Fruit fly (Drosophila melanogaster) whole organism, prepupa: Measurements from ENCODE around the gene f.
A peak's percentile ranks its signal among the peaks of the same experiment; 100 is the strongest.

ENCODE experiments used
- Blimp-1 ChIP-seq: fragments of 200-800 bp; sonication (Bioruptor generic); optimal IDR thresholded peaks from 3 replicates; lab custom pipeline; 2017; ENCODE audit warnings: missing biosample characterization, missing genetic modification characterization, mild to moderate bottlenecking, moderate library complexity, missing genetic modification reagents
- CG10631 ChIP-seq: fragments of 200-800 bp; sonication (Bioruptor generic); optimal IDR thresholded peaks from 2 replicates; lab custom pipeline; 2016; ENCODE audit warnings: missing biosample characterization, missing genetic modification characterization
- CG10669 ChIP-seq: fragments of 200-800 bp; sonication (Bioruptor generic); optimal IDR thresholded peaks from 3 replicates; lab custom pipeline; 2018; ENCODE audit warnings: missing biosample characterization, mild to moderate bottlenecking, missing genetic modification characterization, moderate library complexity
- CG11294 ChIP-seq: fragments of 200-800 bp; sonication (Bioruptor generic); IDR thresholded peaks from 2 replicates; pipeline ENCODE4 v1.3.6; 2022; ENCODE audit warnings: missing biosample characterization, missing genetic modification characterization
- CG11762 ChIP-seq: fragments of 200-800 bp; sonication (Bioruptor generic); optimal IDR thresholded peaks from 3 replicates; lab custom pipeline; 2016; ENCODE audit warnings: missing biosample characterization, missing genetic modification characterization; ENCODE audit not compliant: insufficient read depth
- CG11902 ChIP-seq: fragments of 200-800 bp; sonication (Bioruptor generic); optimal IDR thresholded peaks from 3 replicates; lab custom pipeline; 2016; ENCODE audit warnings: missing biosample characterization, missing genetic modification characterization
- CG15336 ChIP-seq: fragments of 200-800 bp; sonication (Bioruptor generic); IDR thresholded peaks from 2 replicates; pipeline ENCODE4 v1.3.6; 2022; ENCODE audit warnings: missing biosample characterization, missing genetic modification characterization
- CG3032 ChIP-seq: fragments of 200-800 bp; optimal IDR thresholded peaks from 2 replicates; lab custom pipeline; 2019; ENCODE audit warnings: missing biosample characterization, mild to moderate bottlenecking, missing genetic modification characterization, moderate library complexity
- CG31627 ChIP-seq: fragments of 200-800 bp; sonication (Bioruptor generic); optimal IDR thresholded peaks from 3 replicates; lab custom pipeline; 2016; ENCODE audit warnings: missing biosample characterization, missing genetic modification characterization
- CG34406 ChIP-seq: fragments of 200-800 bp; sonication (Bioruptor generic); optimal IDR thresholded peaks from 3 replicates; lab custom pipeline; 2016; ENCODE audit warnings: missing biosample characterization, missing genetic modification characterization
- CG3919 ChIP-seq: fragments of 200-800 bp; sonication (Bioruptor generic); optimal IDR thresholded peaks from 3 replicates; lab custom pipeline; 2016; ENCODE audit warnings: missing biosample characterization, missing genetic modification characterization
- CG4318 ChIP-seq: fragments of 200-800 bp; sonication (Bioruptor generic); optimal IDR thresholded peaks from 3 replicates; lab custom pipeline; 2017; ENCODE audit warnings: missing biosample characterization, mild to moderate bottlenecking, missing genetic modification characterization
- CG6163 ChIP-seq: fragments of 200-800 bp; sonication (Bioruptor generic); IDR thresholded peaks from 3 replicates; pipeline ENCODE4 v1.3.6; 2022; ENCODE audit warnings: missing biosample characterization, missing genetic modification characterization
- CG6792 ChIP-seq: fragments of 200-800 bp; sonication (Bioruptor generic); optimal IDR thresholded peaks from 3 replicates; lab custom pipeline; 2016; ENCODE audit warnings: missing biosample characterization, missing genetic modification characterization
- CG6808 ChIP-seq: fragments of 200-800 bp; sonication (Bioruptor generic); optimal IDR thresholded peaks from 3 replicates; lab custom pipeline; 2017; ENCODE audit warnings: missing biosample characterization, missing genetic modification characterization, mild to moderate bottlenecking, moderate library complexity, missing genetic modification reagents
- CG6854 ChIP-seq: fragments of 200-800 bp; sonication (Bioruptor generic); optimal IDR thresholded peaks from 2 replicates; lab custom pipeline; 2017; ENCODE audit warnings: missing biosample characterization, mild to moderate bottlenecking, missing genetic modification characterization
- CG8119 ChIP-seq: fragments of 200-800 bp; sonication (Bioruptor generic); IDR thresholded peaks from 3 replicates; pipeline ENCODE4 v1.3.6; 2022; ENCODE audit warnings: missing biosample characterization, missing genetic modification characterization
- CG8319 ChIP-seq: fragments of 200-800 bp; sonication (Bioruptor generic); optimal IDR thresholded peaks from 3 replicates; lab custom pipeline; 2016; ENCODE audit warnings: missing biosample characterization, missing genetic modification characterization
- Eip78C ChIP-seq: fragments of 200-800 bp; sonication (Bioruptor generic); peaks from one replicate; lab custom pipeline; 2016; ENCODE audit warnings: missing biosample characterization, missing genetic modification characterization
- Eip93F ChIP-seq: fragments of 200-800 bp; sonication (Bioruptor generic); optimal IDR thresholded peaks from 2 replicates; lab custom pipeline; 2016; ENCODE audit warnings: missing biosample characterization, mild to moderate bottlenecking, missing genetic modification characterization
- Ets21C ChIP-seq: fragments of 200-800 bp; sonication (Bioruptor generic); optimal IDR thresholded peaks from 3 replicates; lab custom pipeline; 2016; ENCODE audit warnings: missing biosample characterization, missing genetic modification characterization
- Ets96B ChIP-seq: fragments of 200-800 bp; optimal IDR thresholded peaks from 2 replicates; lab custom pipeline; 2019; ENCODE audit warnings: missing biosample characterization, mild to moderate bottlenecking, missing genetic modification characterization, moderate library complexity
- Hr38 ChIP-seq: sonication (Bioruptor generic); optimal IDR thresholded peaks from 2 replicates; lab custom pipeline; 2016; ENCODE audit warnings: missing biosample characterization, missing genetic modification characterization
- Hr4 ChIP-seq: fragments of 200-800 bp; sonication (Bioruptor generic); optimal IDR thresholded peaks from 3 replicates; lab custom pipeline; 2016; ENCODE audit warnings: missing biosample characterization, missing genetic modification characterization
- Met ChIP-seq: fragments of 200-800 bp; sonication (Bioruptor generic); optimal IDR thresholded peaks from 3 replicates; lab custom pipeline; 2016; ENCODE audit warnings: missing biosample characterization, missing genetic modification characterization
- Smox ChIP-seq: fragments of 200-800 bp; sonication (Bioruptor generic); optimal IDR thresholded peaks from 3 replicates; lab custom pipeline; 2016; ENCODE audit warnings: missing biosample characterization, missing genetic modification characterization
- Sox14 ChIP-seq: fragments of 200-800 bp; sonication (Bioruptor generic); optimal IDR thresholded peaks from 3 replicates; lab custom pipeline; 2016; ENCODE audit warnings: missing biosample characterization, missing genetic modification characterization
- Sox15 ChIP-seq: fragments of 200-800 bp; sonication (Bioruptor generic); optimal IDR thresholded peaks from 3 replicates; lab custom pipeline; 2016; ENCODE audit warnings: missing biosample characterization, missing genetic modification characterization
- achi ChIP-seq: fragments of 200-800 bp; sonication (Bioruptor generic); optimal IDR thresholded peaks from 3 replicates; lab custom pipeline; 2016; ENCODE audit warnings: missing biosample characterization, missing genetic modification characterization
- dsx ChIP-seq: fragments of 200-800 bp; optimal IDR thresholded peaks from 3 replicates; lab custom pipeline; 2019; ENCODE audit warnings: missing biosample characterization, mild to moderate bottlenecking, missing genetic modification characterization, moderate library complexity; ENCODE audit not compliant: poor library complexity, severe bottlenecking
- eg ChIP-seq: fragments of 200-800 bp; sonication (Bioruptor generic); IDR thresholded peaks from 3 replicates; pipeline ENCODE4 v1.3.6; 2022; ENCODE audit warnings: missing biosample characterization, missing genetic modification characterization
- fkh ChIP-seq: fragments of 200-800 bp; sonication (Bioruptor generic); optimal IDR thresholded peaks from 3 replicates; lab custom pipeline; 2017; ENCODE audit warnings: missing biosample characterization, mild to moderate bottlenecking, missing genetic modification characterization, moderate library complexity
- pdm3 ChIP-seq: fragments of 200-800 bp; sonication (Bioruptor generic); optimal IDR thresholded peaks from 3 replicates; lab custom pipeline; 2016; ENCODE audit warnings: missing biosample characterization, missing genetic modification characterization
- spab ChIP-seq: fragments of 200-800 bp; sonication (Bioruptor generic); optimal IDR thresholded peaks from 2 replicates; lab custom pipeline; 2017; ENCODE audit warnings: missing biosample characterization, mild to moderate bottlenecking, missing genetic modification characterization, missing genetic modification reagents
- ss ChIP-seq, 2 experiments: fragments of 200-800 bp; sonication (Bioruptor generic); optimal IDR thresholded peaks; 2 replicates in 1 of 2; 3 replicates in 1 of 2; lab custom pipeline; 2017 to 2018; ENCODE audit warnings: mild to moderate bottlenecking in 2 of 2, missing biosample characterization in 2 of 2, missing genetic modification characterization in 2 of 2, moderate library complexity in 1 of 2
- topi ChIP-seq: fragments of 200-800 bp; sonication (Bioruptor generic); optimal IDR thresholded peaks from 3 replicates; lab custom pipeline; 2016; ENCODE audit warnings: missing biosample characterization, missing genetic modification characterization
- vri ChIP-seq: fragments of 200-800 bp; sonication (Bioruptor generic); optimal IDR thresholded peaks from 3 replicates; lab custom pipeline; 2016; ENCODE audit warnings: missing biosample characterization, mild to moderate bottlenecking, missing genetic modification characterization

f gene

DNA sequence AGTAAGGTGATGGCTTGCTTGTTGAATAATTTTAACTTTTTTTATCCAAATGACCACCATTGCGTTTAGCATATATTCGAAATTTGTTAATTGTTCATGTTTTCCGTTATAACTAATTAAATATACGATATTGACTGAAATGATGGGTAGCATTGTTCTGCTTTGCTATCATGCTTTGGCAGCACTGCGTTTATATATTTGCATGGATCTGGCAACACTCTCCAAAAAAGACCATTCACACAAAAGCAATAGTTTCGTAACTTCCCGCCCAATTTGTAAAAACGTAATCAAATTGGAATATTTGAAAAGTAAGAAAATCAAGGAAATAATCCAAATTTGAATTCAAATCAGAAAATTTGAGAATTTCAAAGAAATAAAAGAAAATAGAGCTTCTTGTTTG is 72.8 kb downstream of the f start:
- TF ChIP-seq CG11762 (no peak), CG6808 (GFP tag; lab: Kevin White, UChicago) (peak; percentile 100), fkh (peak; percentile 19), topi (no peak), Eip78C (GFP tag; lab: Kevin White, UChicago) (peak; percentile 10)

DNA sequence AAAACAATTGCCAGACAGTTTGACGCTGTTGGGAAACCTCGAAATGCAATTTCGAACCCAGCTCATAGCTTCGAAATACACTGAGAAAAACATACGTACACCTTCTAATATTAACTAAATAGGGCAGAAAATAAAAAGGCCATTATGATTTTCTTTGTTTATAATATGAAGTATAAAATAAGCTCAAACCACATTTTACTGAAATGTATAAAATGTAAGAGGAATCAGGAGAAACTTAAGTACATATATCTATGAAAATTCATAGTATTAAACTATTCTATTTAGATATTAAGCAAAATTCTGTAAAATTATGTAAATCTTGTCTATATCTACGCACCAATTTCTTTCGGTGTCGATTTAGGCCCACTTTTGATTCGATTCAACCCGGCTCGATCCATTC is 75.5 kb downstream of the f start:
- no peak for TF ChIP-seq eg
- TF ChIP-seq Blimp-1 (GFP tag; lab: Kevin White, UChicago), result no peak
- no peak for TF ChIP-seq Sox14 (GFP tag; lab: Kevin White, UChicago)
- no peak for TF ChIP-seq Hr4 (GFP tag; lab: Kevin White, UChicago)
- TF ChIP-seq CG3032, result no peak
- no peak for TF ChIP-seq Hr38 (GFP tag; lab: Kevin White, UChicago)
- TF ChIP-seq CG3919 (GFP tag; lab: Kevin White, UChicago), result no peak
- no peak for TF ChIP-seq Eip93F (GFP tag; lab: Kevin White, UChicago)

DNA sequence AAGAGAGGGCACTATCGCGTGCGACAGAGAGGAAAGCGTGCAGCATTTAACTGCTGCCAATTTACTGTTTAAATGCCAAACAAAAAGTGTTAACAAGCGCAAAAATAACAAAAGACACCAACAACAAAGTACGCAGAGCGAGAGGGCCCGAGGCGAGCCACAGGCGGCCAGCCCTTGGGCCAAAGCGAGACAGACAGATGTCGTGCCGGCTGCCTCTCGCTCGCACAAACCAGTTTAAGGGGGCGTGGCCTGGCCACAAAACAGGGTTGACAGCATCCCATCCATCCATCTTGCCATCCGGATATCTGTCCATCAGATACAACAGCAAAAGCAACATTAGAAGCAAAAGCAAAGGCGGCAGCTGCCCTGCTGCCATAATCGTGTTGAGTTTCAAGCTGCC is 80.6 kb downstream of the f start:
- peak; percentile 26 for TF ChIP-seq Eip78C (GFP tag; lab: Kevin White, UChicago)
- peak; percentile 65 for TF ChIP-seq dsx (GFP tag; lab: Kevin White, UChicago)
- no peak for TF ChIP-seq CG3032
- no peak for TF ChIP-seq topi
- TF ChIP-seq Sox14 (GFP tag; lab: Kevin White, UChicago), result no peak
- TF ChIP-seq CG15336 (GFP tag; lab: Robert Waterston, UW), result no peak
- no peak for TF ChIP-seq CG8119 (GFP tag; lab: Robert Waterston, UW)
- no peak for TF ChIP-seq CG11294 (GFP tag; lab: Robert Waterston, UW)
- no peak for TF ChIP-seq CG4318 (GFP tag; lab: Kevin White, UChicago)
- no peak for TF ChIP-seq CG11902 (GFP tag; lab: Kevin White, UChicago)
- no peak for TF ChIP-seq pdm3
- TF ChIP-seq eg, result no peak
- TF ChIP-seq CG11762, result no peak
- TF ChIP-seq Ets96B (tag; lab: Kevin White, UChicago), result no peak
- no peak for TF ChIP-seq CG10669 (GFP tag; lab: Kevin White, UChicago)

DNA sequence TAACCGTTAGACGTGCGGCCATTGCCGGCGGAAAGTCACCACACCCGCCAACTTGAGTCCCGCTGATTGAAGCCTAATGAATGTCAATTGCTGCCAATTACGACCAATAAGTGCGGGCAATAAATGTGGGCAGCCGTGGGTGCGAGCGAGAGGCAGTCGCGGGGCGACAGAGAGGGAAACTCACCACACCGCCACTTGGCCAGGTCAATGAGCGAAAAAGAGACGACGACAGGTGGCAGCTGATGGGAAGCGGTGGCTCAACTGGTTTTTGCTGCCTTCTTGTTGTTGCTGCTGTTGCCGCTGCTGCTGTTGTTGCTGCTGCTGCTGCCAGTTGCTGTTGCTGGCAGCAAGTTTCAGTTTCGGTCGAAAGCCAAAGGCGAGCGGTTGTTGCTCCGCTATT is 81.5 kb downstream of the f start, which contains the start of gene B-H2:
Gene B-H2, plus strand, starts transcription at position 369 of the 400 bp plus-strand sequence.
- TF ChIP-seq CG6163 (GFP tag; lab: Robert Waterston, UW) (0 out of 3 replicates have a peak, but pooled peaks have one; percentile 37), CG10631 (GFP tag; lab: Kevin White, UChicago) (no peak), CG3919 (GFP tag; lab: Kevin White, UChicago) (peak; percentile 12), dsx (GFP tag; lab: Kevin White, UChicago) (peak; percentile 31)

DNA sequence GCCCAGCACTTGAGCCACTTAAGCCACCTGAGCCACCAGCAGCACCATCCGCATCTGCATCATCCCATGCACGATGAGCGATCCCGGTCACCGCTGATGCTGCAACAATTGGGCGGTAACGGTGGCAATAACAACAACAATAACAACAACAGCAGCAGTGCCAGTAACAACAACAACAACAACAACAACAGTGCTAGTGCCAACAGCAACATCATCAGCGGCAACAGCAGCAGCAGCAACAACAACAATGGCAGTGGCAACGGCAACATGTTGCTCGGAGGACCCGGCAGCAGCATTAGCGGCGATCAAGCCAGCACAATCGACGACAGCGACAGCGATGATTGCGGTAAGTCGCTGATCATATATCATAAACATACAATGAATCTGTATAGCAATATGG is 82.8 kb downstream of the f start:
- TF ChIP-seq CG11902 (GFP tag; lab: Kevin White, UChicago) (no peak), vri (no peak), CG8319 (GFP tag; lab: Kevin White, UChicago) (no peak), CG31627 (no peak), CG6163 (GFP tag; lab: Robert Waterston, UW) (no peak), Eip93F (GFP tag; lab: Kevin White, UChicago) (no peak), Smox (GFP tag; lab: Kevin White, UChicago) (no peak), ss (GFP tag; optimal IDR thresholded peaks at IDR 0.05; lab: Kevin White, UChicago) (no peak), spab (GFP tag; lab: Kevin White, UChicago) (no peak), CG10631 (GFP tag; lab: Kevin White, UChicago) (no peak), CG10669 (GFP tag; lab: Kevin White, UChicago) (no peak), Ets21C (GFP tag; lab: Kevin White, UChicago) (no peak), Sox15 (GFP tag; lab: Kevin White, UChicago) (no peak), CG34406 (no peak), Met (GFP tag; lab: Kevin White, UChicago) (no peak), CG6792 (GFP tag; lab: Kevin White, UChicago) (no peak), achi (no peak), CG6854 (GFP tag; lab: Kevin White, UChicago) (no peak)
